Fruit fly (Drosophila melanogaster) whole organism, prepupa: ENCODE results near the gene Pgant5.

Source experiments
- Blimp-1 ChIP-seq: fragments of 200-800 bp; sonication (Bioruptor generic); optimal IDR thresholded peaks from 3 replicates; lab custom pipeline; 2017; ENCODE audit warnings: missing biosample characterization, missing genetic modification characterization, mild to moderate bottlenecking, moderate library complexity, missing genetic modification reagents
- CG11294 ChIP-seq: fragments of 200-800 bp; sonication (Bioruptor generic); IDR thresholded peaks from 2 replicates; pipeline ENCODE4 v1.3.6; 2022; ENCODE audit warnings: missing biosample characterization, missing genetic modification characterization
- CG11762 ChIP-seq: fragments of 200-800 bp; sonication (Bioruptor generic); optimal IDR thresholded peaks from 3 replicates; lab custom pipeline; 2016; ENCODE audit warnings: missing biosample characterization, missing genetic modification characterization; ENCODE audit not compliant: insufficient read depth
- CG11902 ChIP-seq: fragments of 200-800 bp; sonication (Bioruptor generic); optimal IDR thresholded peaks from 3 replicates; lab custom pipeline; 2016; ENCODE audit warnings: missing biosample characterization, missing genetic modification characterization
- CG15336 ChIP-seq: fragments of 200-800 bp; sonication (Bioruptor generic); IDR thresholded peaks from 2 replicates; pipeline ENCODE4 v1.3.6; 2022; ENCODE audit warnings: missing biosample characterization, missing genetic modification characterization
- CG1621 ChIP-seq: fragments of 200-800 bp; sonication (Bioruptor generic); optimal IDR thresholded peaks from 3 replicates; lab custom pipeline; 2018; ENCODE audit warnings: missing biosample characterization, mild to moderate bottlenecking, missing genetic modification characterization
- CG16779 ChIP-seq: fragments of 200-800 bp; sonication (Bioruptor generic); optimal IDR thresholded peaks from 3 replicates; lab custom pipeline; 2017; ENCODE audit warnings: missing biosample characterization, mild to moderate bottlenecking, missing genetic modification characterization
- CG3032 ChIP-seq: fragments of 200-800 bp; optimal IDR thresholded peaks from 2 replicates; lab custom pipeline; 2019; ENCODE audit warnings: missing biosample characterization, mild to moderate bottlenecking, missing genetic modification characterization, moderate library complexity
- CG31627 ChIP-seq: fragments of 200-800 bp; sonication (Bioruptor generic); optimal IDR thresholded peaks from 3 replicates; lab custom pipeline; 2016; ENCODE audit warnings: missing biosample characterization, missing genetic modification characterization
- CG32006 ChIP-seq: fragments of 200-800 bp; sonication (Bioruptor generic); optimal IDR thresholded peaks from 3 replicates; lab custom pipeline; 2017; ENCODE audit warnings: missing biosample characterization, mild to moderate bottlenecking, missing genetic modification characterization
- CG3919 ChIP-seq: fragments of 200-800 bp; sonication (Bioruptor generic); optimal IDR thresholded peaks from 3 replicates; lab custom pipeline; 2016; ENCODE audit warnings: missing biosample characterization, missing genetic modification characterization
- CG4318 ChIP-seq: fragments of 200-800 bp; sonication (Bioruptor generic); optimal IDR thresholded peaks from 3 replicates; lab custom pipeline; 2017; ENCODE audit warnings: missing biosample characterization, mild to moderate bottlenecking, missing genetic modification characterization
- CG6163 ChIP-seq: fragments of 200-800 bp; sonication (Bioruptor generic); IDR thresholded peaks from 3 replicates; pipeline ENCODE4 v1.3.6; 2022; ENCODE audit warnings: missing biosample characterization, missing genetic modification characterization
- CG6276 ChIP-seq: fragments of 200-800 bp; sonication (Bioruptor generic); optimal IDR thresholded peaks from 2 replicates; lab custom pipeline; 2017; ENCODE audit warnings: missing biosample characterization, mild to moderate bottlenecking, missing genetic modification characterization
- CG6792 ChIP-seq: fragments of 200-800 bp; sonication (Bioruptor generic); optimal IDR thresholded peaks from 3 replicates; lab custom pipeline; 2016; ENCODE audit warnings: missing biosample characterization, missing genetic modification characterization
- CG6808 ChIP-seq: fragments of 200-800 bp; sonication (Bioruptor generic); optimal IDR thresholded peaks from 3 replicates; lab custom pipeline; 2017; ENCODE audit warnings: missing biosample characterization, missing genetic modification characterization, mild to moderate bottlenecking, moderate library complexity, missing genetic modification reagents
- CG6854 ChIP-seq: fragments of 200-800 bp; sonication (Bioruptor generic); optimal IDR thresholded peaks from 2 replicates; lab custom pipeline; 2017; ENCODE audit warnings: missing biosample characterization, mild to moderate bottlenecking, missing genetic modification characterization
- CG8119 ChIP-seq: fragments of 200-800 bp; sonication (Bioruptor generic); IDR thresholded peaks from 3 replicates; pipeline ENCODE4 v1.3.6; 2022; ENCODE audit warnings: missing biosample characterization, missing genetic modification characterization
- CG8319 ChIP-seq: fragments of 200-800 bp; sonication (Bioruptor generic); optimal IDR thresholded peaks from 3 replicates; lab custom pipeline; 2016; ENCODE audit warnings: missing biosample characterization, missing genetic modification characterization
- CG8632 ChIP-seq: fragments of 200-800 bp; sonication (Bioruptor generic); optimal IDR thresholded peaks from 3 replicates; lab custom pipeline; 2016; ENCODE audit warnings: missing biosample characterization, missing genetic modification characterization
- CG9139 ChIP-seq: fragments of 200-800 bp; sonication (Bioruptor generic); optimal IDR thresholded peaks from 3 replicates; lab custom pipeline; 2017; ENCODE audit warnings: missing biosample characterization, mild to moderate bottlenecking, missing genetic modification characterization
- Eip75B ChIP-seq: fragments of 200-800 bp; sonication (Bioruptor generic); optimal IDR thresholded peaks from 3 replicates; lab custom pipeline; 2016; ENCODE audit warnings: missing biosample characterization, missing genetic modification characterization
- Eip78C ChIP-seq: fragments of 200-800 bp; sonication (Bioruptor generic); peaks from one replicate; lab custom pipeline; 2016; ENCODE audit warnings: missing biosample characterization, missing genetic modification characterization
- Ets21C ChIP-seq: fragments of 200-800 bp; sonication (Bioruptor generic); optimal IDR thresholded peaks from 3 replicates; lab custom pipeline; 2016; ENCODE audit warnings: missing biosample characterization, missing genetic modification characterization
- Ets96B ChIP-seq: fragments of 200-800 bp; optimal IDR thresholded peaks from 2 replicates; lab custom pipeline; 2019; ENCODE audit warnings: missing biosample characterization, mild to moderate bottlenecking, missing genetic modification characterization, moderate library complexity
- Gug ChIP-seq: fragments of 200-800 bp; sonication (Bioruptor generic); IDR thresholded peaks from 2 replicates; pipeline ENCODE4 v1.3.6; 2022; ENCODE audit warnings: missing biosample characterization, missing genetic modification characterization
- Hr38 ChIP-seq: sonication (Bioruptor generic); optimal IDR thresholded peaks from 2 replicates; lab custom pipeline; 2016; ENCODE audit warnings: missing biosample characterization, missing genetic modification characterization
- Hr39 ChIP-seq: fragments of 200-800 bp; sonication (Bioruptor generic); optimal IDR thresholded peaks from 2 replicates; lab custom pipeline; 2016; ENCODE audit warnings: missing biosample characterization, missing genetic modification characterization
- Lpt ChIP-seq: fragments of 200-800 bp; sonication (Bioruptor generic); optimal IDR thresholded peaks from 3 replicates; lab custom pipeline; 2016; ENCODE audit warnings: missing biosample characterization, missing genetic modification characterization
- Met ChIP-seq: fragments of 200-800 bp; sonication (Bioruptor generic); optimal IDR thresholded peaks from 3 replicates; lab custom pipeline; 2016; ENCODE audit warnings: missing biosample characterization, missing genetic modification characterization
- OdsH ChIP-seq: fragments of 200-800 bp; sonication (Bioruptor generic); optimal IDR thresholded peaks from 3 replicates; lab custom pipeline; 2016; ENCODE audit warnings: missing biosample characterization, missing genetic modification characterization
- Smox ChIP-seq: fragments of 200-800 bp; sonication (Bioruptor generic); optimal IDR thresholded peaks from 3 replicates; lab custom pipeline; 2016; ENCODE audit warnings: missing biosample characterization, missing genetic modification characterization
- Sox14 ChIP-seq: fragments of 200-800 bp; sonication (Bioruptor generic); optimal IDR thresholded peaks from 3 replicates; lab custom pipeline; 2016; ENCODE audit warnings: missing biosample characterization, missing genetic modification characterization
- Sox15 ChIP-seq: fragments of 200-800 bp; sonication (Bioruptor generic); optimal IDR thresholded peaks from 3 replicates; lab custom pipeline; 2016; ENCODE audit warnings: missing biosample characterization, missing genetic modification characterization
- achi ChIP-seq: fragments of 200-800 bp; sonication (Bioruptor generic); optimal IDR thresholded peaks from 3 replicates; lab custom pipeline; 2016; ENCODE audit warnings: missing biosample characterization, missing genetic modification characterization
- cyc ChIP-seq: fragments of 200-800 bp; sonication (Bioruptor generic); optimal IDR thresholded peaks from 3 replicates; lab custom pipeline; 2016; ENCODE audit warnings: missing biosample characterization, missing genetic modification characterization
- dac ChIP-seq: fragments of 200-800 bp; sonication (Bioruptor generic); optimal IDR thresholded peaks from 2 replicates; lab custom pipeline; 2017; ENCODE audit warnings: missing biosample characterization, mild to moderate bottlenecking, missing genetic modification characterization
- esn ChIP-seq: fragments of 200-800 bp; sonication (Bioruptor generic); optimal IDR thresholded peaks from 2 replicates; lab custom pipeline; 2016; ENCODE audit warnings: missing biosample characterization, mild to moderate bottlenecking, missing genetic modification characterization, moderate library complexity
- fd59A ChIP-seq: fragments of 200-800 bp; sonication (Bioruptor generic); optimal IDR thresholded peaks from 2 replicates; lab custom pipeline; 2017; ENCODE audit warnings: missing biosample characterization, mild to moderate bottlenecking, missing genetic modification characterization, missing genetic modification reagents
- fd85E ChIP-seq: fragments of 200-800 bp; sonication (Bioruptor generic); optimal IDR thresholded peaks from 3 replicates; lab custom pipeline; 2016; ENCODE audit warnings: missing biosample characterization, missing genetic modification characterization
- fkh ChIP-seq: fragments of 200-800 bp; sonication (Bioruptor generic); optimal IDR thresholded peaks from 3 replicates; lab custom pipeline; 2017; ENCODE audit warnings: missing biosample characterization, mild to moderate bottlenecking, missing genetic modification characterization, moderate library complexity
- net ChIP-seq: fragments of 200-800 bp; sonication (Bioruptor generic); optimal IDR thresholded peaks from 3 replicates; lab custom pipeline; 2016; ENCODE audit warnings: missing biosample characterization, missing genetic modification characterization
- pdm3 ChIP-seq: fragments of 200-800 bp; sonication (Bioruptor generic); optimal IDR thresholded peaks from 3 replicates; lab custom pipeline; 2016; ENCODE audit warnings: missing biosample characterization, missing genetic modification characterization
- salr ChIP-seq, 2 experiments: fragments of 200-800 bp; sonication (Bioruptor generic); optimal IDR thresholded peaks; 3 replicates each; lab custom pipeline; 2016 to 2018; ENCODE audit warnings: missing biosample characterization in 2 of 2, missing genetic modification characterization in 2 of 2, mild to moderate bottlenecking in 1 of 2
- spab ChIP-seq: fragments of 200-800 bp; sonication (Bioruptor generic); optimal IDR thresholded peaks from 2 replicates; lab custom pipeline; 2017; ENCODE audit warnings: missing biosample characterization, mild to moderate bottlenecking, missing genetic modification characterization, missing genetic modification reagents
- ss ChIP-seq, 2 experiments: fragments of 200-800 bp; sonication (Bioruptor generic); optimal IDR thresholded peaks; 2 replicates in 1 of 2; 3 replicates in 1 of 2; lab custom pipeline; 2017 to 2018; ENCODE audit warnings: mild to moderate bottlenecking in 2 of 2, missing biosample characterization in 2 of 2, missing genetic modification characterization in 2 of 2, moderate library complexity in 1 of 2
- topi ChIP-seq: fragments of 200-800 bp; sonication (Bioruptor generic); optimal IDR thresholded peaks from 3 replicates; lab custom pipeline; 2016; ENCODE audit warnings: missing biosample characterization, missing genetic modification characterization
- vri ChIP-seq: fragments of 200-800 bp; sonication (Bioruptor generic); optimal IDR thresholded peaks from 3 replicates; lab custom pipeline; 2016; ENCODE audit warnings: missing biosample characterization, mild to moderate bottlenecking, missing genetic modification characterization

The Pgant5 gene

dm6 chr2L:5085561-5085960 lies 7.8 kb downstream of the Pgant5 start (continued):
- TF ChIP-seq pdm3 (GFP tag; lab: Kevin White, UChicago) (peak; percentile 32), CG3919 (GFP tag; lab: Kevin White, UChicago) (no peak), CG1621 (tag; lab: Kevin White, UChicago) (no peak), Ets21C (GFP tag; lab: Kevin White, UChicago) (no peak), Hr38 (GFP tag; lab: Kevin White, UChicago) (no peak), CG8119 (peak; percentile 49; the same call in 1 of the 3 replicates), CG6163 (GFP tag; lab: Robert Waterston, UW) (peak; percentile 47; the same call in 2 of the 3 replicates), dac (no peak), Met (GFP tag; lab: Kevin White, UChicago) (peak; percentile 43), Blimp-1 (no peak)

DNA sequence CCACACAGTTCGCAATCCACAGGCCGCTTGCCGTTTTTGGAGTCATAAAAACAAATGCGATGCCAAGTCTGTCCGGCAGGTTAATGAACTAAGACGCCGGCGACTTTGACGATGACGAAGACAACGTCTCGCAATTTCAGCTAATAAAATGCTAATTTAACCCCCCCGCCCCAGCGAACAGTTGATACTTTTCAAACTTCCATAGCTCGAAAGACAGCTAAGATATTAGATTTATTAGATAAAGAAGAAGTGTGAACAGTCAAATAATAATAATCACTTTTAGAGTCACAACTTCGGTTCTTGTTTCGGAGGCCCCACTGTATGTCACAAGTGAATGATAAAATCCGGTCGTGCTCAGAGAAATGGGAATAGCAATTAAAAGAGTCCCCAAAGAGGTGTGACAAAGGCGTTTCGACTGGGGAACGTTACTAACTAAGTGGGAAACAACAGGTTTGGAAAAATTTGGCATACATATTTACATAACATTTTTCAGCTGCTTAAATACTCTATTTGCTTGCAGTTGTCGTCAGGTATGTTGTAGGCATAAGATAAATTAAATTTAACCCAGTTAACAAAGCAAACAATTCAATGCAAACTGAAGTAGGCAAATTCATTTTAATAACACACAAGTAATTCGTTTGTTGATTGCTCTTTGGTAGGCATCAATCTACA lies 8.7 kb downstream of the Pgant5 start:
- TF ChIP-seq salr (GFP tag; optimal IDR thresholded peaks at IDR 0.05; lab: Kevin White, UChicago): no peak
- no peak for TF ChIP-seq Blimp-1
- TF ChIP-seq CG6163 (GFP tag; lab: Robert Waterston, UW): no peak
- no peak for TF ChIP-seq CG6792 (GFP tag; lab: Kevin White, UChicago)
- no peak for TF ChIP-seq CG6854
- TF ChIP-seq Hr38 (GFP tag; lab: Kevin White, UChicago): no peak
- no peak for TF ChIP-seq CG11294 (GFP tag; lab: Robert Waterston, UW)
- no peak for TF ChIP-seq Hr39 (GFP tag; lab: Kevin White, UChicago)
- peak; percentile 52 for TF ChIP-seq esn (GFP tag; lab: Kevin White, UChicago)
- no peak for TF ChIP-seq Sox15 (GFP tag; lab: Kevin White, UChicago)
- no peak for TF ChIP-seq CG8319 (GFP tag; lab: Kevin White, UChicago)
- peak; percentile 28 for TF ChIP-seq CG31627 (GFP tag; lab: Kevin White, UChicago)
- TF ChIP-seq net (GFP tag; lab: Kevin White, UChicago): no peak
- no peak for TF ChIP-seq ss (GFP tag; optimal IDR thresholded peaks at IDR 0.05; lab: Kevin White, UChicago)
- no peak for TF ChIP-seq CG6808 (GFP tag; lab: Kevin White, UChicago)
- no peak for TF ChIP-seq Eip75B (GFP tag; lab: Kevin White, UChicago)
- no peak for TF ChIP-seq achi (GFP tag; lab: Kevin White, UChicago)
- TF ChIP-seq CG11902 (GFP tag; lab: Kevin White, UChicago): no peak
- no peak for TF ChIP-seq CG8632
- TF ChIP-seq Ets96B (tag; lab: Kevin White, UChicago): no peak
- no peak for TF ChIP-seq CG15336 (GFP tag; lab: Robert Waterston, UW)
- TF ChIP-seq CG32006 (GFP tag; lab: Kevin White, UChicago): peak; percentile 20
- TF ChIP-seq fd59A (GFP tag; lab: Kevin White, UChicago): no peak
- TF ChIP-seq Smox (GFP tag; lab: Kevin White, UChicago): no peak
- TF ChIP-seq topi: peak; percentile 24
- no peak for TF ChIP-seq CG16779
- TF ChIP-seq CG3032 (tag; lab: Kevin White, UChicago): no peak
- TF ChIP-seq pdm3 (GFP tag; lab: Kevin White, UChicago): no peak
- no peak for TF ChIP-seq CG8119
- TF ChIP-seq CG11762 (GFP tag; lab: Kevin White, UChicago): no peak
- no peak for TF ChIP-seq CG6276 (GFP tag; lab: Kevin White, UChicago)
- no peak for TF ChIP-seq cyc (GFP tag; lab: Kevin White, UChicago)
- TF ChIP-seq CG3919 (GFP tag; lab: Kevin White, UChicago): no peak
- TF ChIP-seq CG1621 (tag; lab: Kevin White, UChicago): no peak
- TF ChIP-seq Eip78C (GFP tag; lab: Kevin White, UChicago): peak; percentile 29
- no peak for TF ChIP-seq Lpt (GFP tag; lab: Kevin White, UChicago)
- peak; percentile 12 for TF ChIP-seq fkh (GFP tag; lab: Kevin White, UChicago)
- TF ChIP-seq Sox14 (GFP tag; lab: Kevin White, UChicago): peak; percentile 33
- no peak for TF ChIP-seq CG9139 (GFP tag; lab: Kevin White, UChicago)
- TF ChIP-seq vri (GFP tag; lab: Kevin White, UChicago): peak; percentile 57
- no peak for TF ChIP-seq CG4318 (GFP tag; lab: Kevin White, UChicago)
- no peak for TF ChIP-seq dac
- TF ChIP-seq fd85E (GFP tag; lab: Kevin White, UChicago): no peak
- TF ChIP-seq OdsH (GFP tag; lab: Kevin White, UChicago): no peak
- no peak for TF ChIP-seq Gug (GFP tag; lab: Robert Waterston, UW)
- TF ChIP-seq spab (GFP tag; lab: Kevin White, UChicago): no peak
